Worm (Caenorhabditis elegans) whole organism, L2 larva: ENCODE results near the gene gfl-1.
A peak's percentile ranks its signal among the peaks of the same experiment; 100 is the strongest.

Experiments used
- C34F6.9 ChIP-seq: fragments of 150-350 bp; optimal IDR thresholded peaks from 2 replicates; lab custom pipeline; 2014; ENCODE audit warnings: missing biosample characterization, missing genetic modification characterization
- F13H6.1 ChIP-seq: sonication (generic microtip); optimal IDR thresholded peaks from 2 replicates; lab custom pipeline; 2016; ENCODE audit warnings: missing genetic modification characterization, missing compliant biosample characterization
- R02D3.7 ChIP-seq: fragments of 150-350 bp; optimal IDR thresholded peaks from 2 replicates; lab custom pipeline; 2014; ENCODE audit warnings: missing biosample characterization, missing genetic modification characterization
- Y55F3AM.14 ChIP-seq: fragments of 200-800 bp; sonication (Bioruptor generic); optimal IDR thresholded peaks from 2 replicates; lab custom pipeline; 2018; ENCODE audit warnings: mild to moderate bottlenecking, missing genetic modification characterization, missing compliant biosample characterization
- ZK546.5 ChIP-seq: sonication (generic microtip); optimal IDR thresholded peaks from 2 replicates; lab custom pipeline; 2017; ENCODE audit warnings: missing biosample characterization, missing genetic modification characterization
- alr-1 ChIP-seq: fragments of 150-350 bp; optimal IDR thresholded peaks from 2 replicates; lab custom pipeline; 2014; ENCODE audit warnings: missing biosample characterization, missing genetic modification characterization
- aly-2 ChIP-seq: fragments of 150-350 bp; optimal IDR thresholded peaks from 2 replicates; lab custom pipeline; 2014; ENCODE audit warnings: missing biosample characterization, missing genetic modification characterization
- ama-1 ChIP-seq: fragments of 150-350 bp; optimal IDR thresholded peaks from 2 replicates; lab custom pipeline; 2018; ENCODE audit warnings: inconsistent platforms
- blmp-1 ChIP-seq: sonication (generic microtip); optimal IDR thresholded peaks from 2 replicates; lab custom pipeline; 2017; ENCODE audit warnings: missing genetic modification characterization, mild to moderate bottlenecking, missing compliant biosample characterization, antibody characterized with exemption, moderate library complexity; ENCODE audit not compliant: insufficient read depth
- ceh-16 ChIP-seq: fragments of 150-350 bp; optimal IDR thresholded peaks from 2 replicates; lab custom pipeline; 2014; ENCODE audit warnings: missing biosample characterization, missing genetic modification characterization
- ceh-82 ChIP-seq: fragments of 150-350 bp; optimal IDR thresholded peaks from 2 replicates; lab custom pipeline; 2014; ENCODE audit warnings: missing biosample characterization, missing genetic modification characterization
- crh-2 ChIP-seq: sonication (generic microtip); optimal IDR thresholded peaks from 2 replicates; lab custom pipeline; 2017; ENCODE audit warnings: missing biosample characterization, missing genetic modification characterization
- egl-27 ChIP-seq: sonication (generic microtip); optimal IDR thresholded peaks from 3 replicates; lab custom pipeline; 2017; ENCODE audit warnings: missing biosample characterization, missing genetic modification reagents, missing genetic modification characterization
- elt-3 ChIP-seq: sonication (generic microtip); optimal IDR thresholded peaks from 2 replicates; lab custom pipeline; 2017; ENCODE audit warnings: missing biosample characterization, missing genetic modification characterization
- fos-1 ChIP-seq: fragments of 150-350 bp; optimal IDR thresholded peaks from 2 replicates; lab custom pipeline; 2014; ENCODE audit warnings: missing biosample characterization, missing genetic modification characterization
- gmeb-1 ChIP-seq: fragments of 150-350 bp; optimal IDR thresholded peaks from 2 replicates; lab custom pipeline; 2014; ENCODE audit warnings: missing biosample characterization, missing genetic modification characterization
- lin-13 ChIP-seq: fragments of 150-350 bp; optimal IDR thresholded peaks from 2 replicates; lab custom pipeline; 2014; ENCODE audit warnings: missing biosample characterization, missing genetic modification reagents, missing genetic modification characterization
- lin-39 ChIP-seq: fragments of 150-350 bp; optimal IDR thresholded peaks from 2 replicates; lab custom pipeline; 2014; ENCODE audit warnings: missing biosample characterization, missing genetic modification reagents, missing genetic modification characterization
- lsy-2 ChIP-seq, 2 experiments: fragments of 150-350 bp in 1 of 2; sonication (generic microtip) in 1 of 2; optimal IDR thresholded peaks; 2 replicates each; lab custom pipeline; 2014 to 2017; ENCODE audit warnings: missing biosample characterization in 2 of 2, missing genetic modification characterization in 2 of 2
- mab-5 ChIP-seq: fragments of 150-350 bp; optimal IDR thresholded peaks from 2 replicates; lab custom pipeline; 2014; ENCODE audit warnings: missing biosample characterization, missing genetic modification characterization
- mbf-1 ChIP-seq: sonication (generic microtip); optimal IDR thresholded peaks from 2 replicates; lab custom pipeline; 2017; ENCODE audit warnings: missing biosample characterization, missing genetic modification characterization
- mdl-1 ChIP-seq, 2 experiments: fragments of 150-350 bp in 1 of 2; sonication (generic microtip) in 1 of 2; optimal IDR thresholded peaks; 2 replicates each; lab custom pipeline; 2017; ENCODE audit warnings: missing biosample characterization in 2 of 2, missing genetic modification characterization in 2 of 2
- nhr-10 ChIP-seq: sonication (generic microtip); optimal IDR thresholded peaks from 2 replicates; lab custom pipeline; 2017; ENCODE audit warnings: missing biosample characterization, missing genetic modification characterization
- nhr-11 ChIP-seq: fragments of 150-350 bp; optimal IDR thresholded peaks from 2 replicates; lab custom pipeline; 2014; ENCODE audit warnings: missing biosample characterization, missing genetic modification characterization
- nhr-12 ChIP-seq: fragments of 150-350 bp; optimal IDR thresholded peaks from 2 replicates; lab custom pipeline; 2014; ENCODE audit warnings: missing biosample characterization, missing genetic modification characterization
- nhr-129 ChIP-seq: fragments of 150-350 bp; optimal IDR thresholded peaks from 2 replicates; lab custom pipeline; 2014; ENCODE audit warnings: missing biosample characterization, missing genetic modification characterization
- nhr-21 ChIP-seq: fragments of 150-350 bp; optimal IDR thresholded peaks from 2 replicates; lab custom pipeline; 2014; ENCODE audit warnings: missing biosample characterization, missing genetic modification characterization
- nhr-25 ChIP-seq: fragments of 150-350 bp; sonication (generic microtip); optimal IDR thresholded peaks from 3 replicates; lab custom pipeline; 2014; ENCODE audit warnings: missing biosample characterization, missing genetic modification characterization
- nhr-6 ChIP-seq: fragments of 150-350 bp; optimal IDR thresholded peaks from 2 replicates; lab custom pipeline; 2014; ENCODE audit warnings: missing biosample characterization, missing genetic modification characterization
- nhr-77 ChIP-seq: fragments of 150-350 bp; optimal IDR thresholded peaks from 2 replicates; lab custom pipeline; 2014; ENCODE audit warnings: missing biosample characterization, missing genetic modification characterization
- peb-1 ChIP-seq: fragments of 150-350 bp; optimal IDR thresholded peaks from 2 replicates; lab custom pipeline; 2014; ENCODE audit warnings: missing biosample characterization, missing genetic modification characterization
- sem-4 ChIP-seq: fragments of 150-350 bp; optimal IDR thresholded peaks from 2 replicates; lab custom pipeline; 2014; ENCODE audit warnings: missing biosample characterization, missing genetic modification reagents, missing genetic modification characterization
- skn-1 ChIP-seq: sonication (generic microtip); optimal IDR thresholded peaks from 2 replicates; lab custom pipeline; 2017; ENCODE audit warnings: missing biosample characterization, missing genetic modification characterization
- sma-3 ChIP-seq: sonication (generic microtip); optimal IDR thresholded peaks from 2 replicates; lab custom pipeline; 2016; ENCODE audit warnings: missing genetic modification reagents, missing genetic modification characterization, missing compliant biosample characterization
- sma-9 ChIP-seq, 2 experiments: fragments of 150-350 bp in 1 of 2; sonication (generic microtip) in 1 of 2; optimal IDR thresholded peaks; 2 replicates each; lab custom pipeline; 2014 to 2016; ENCODE audit warnings: missing genetic modification characterization in 2 of 2, mild to moderate bottlenecking in 1 of 2, missing biosample characterization in 1 of 2, missing compliant biosample characterization in 1 of 2, missing genetic modification reagents in 1 of 2, moderate library complexity in 1 of 2
- unc-55 ChIP-seq: fragments of 150-350 bp; sonication (generic microtip); optimal IDR thresholded peaks from 3 replicates; lab custom pipeline; 2014; ENCODE audit warnings: missing biosample characterization, missing genetic modification reagents, missing genetic modification characterization
- unc-62 ChIP-seq: fragments of 150-350 bp; optimal IDR thresholded peaks from 2 replicates; lab custom pipeline; 2014; ENCODE audit warnings: missing biosample characterization, missing genetic modification reagents, missing genetic modification characterization
- zag-1 ChIP-seq: fragments of 150-350 bp; optimal IDR thresholded peaks from 2 replicates; lab custom pipeline; 2014; ENCODE audit warnings: missing biosample characterization, missing genetic modification characterization
- ztf-1 ChIP-seq: fragments of 200-800 bp; sonication (Bioruptor generic); conservative IDR thresholded peaks from 2 replicates; pipeline ENCODE4 v1.3.6; 2022; ENCODE audit warnings: missing genetic modification characterization, missing compliant biosample characterization
- ztf-11 ChIP-seq: sonication (generic microtip); optimal IDR thresholded peaks from 2 replicates; lab custom pipeline; 2017; ENCODE audit warnings: missing biosample characterization, missing genetic modification characterization
- ztf-4 ChIP-seq: fragments of 150-350 bp; optimal IDR thresholded peaks from 2 replicates; lab custom pipeline; 2014; ENCODE audit warnings: missing biosample characterization, missing genetic modification characterization

The gfl-1 gene

DNA sequence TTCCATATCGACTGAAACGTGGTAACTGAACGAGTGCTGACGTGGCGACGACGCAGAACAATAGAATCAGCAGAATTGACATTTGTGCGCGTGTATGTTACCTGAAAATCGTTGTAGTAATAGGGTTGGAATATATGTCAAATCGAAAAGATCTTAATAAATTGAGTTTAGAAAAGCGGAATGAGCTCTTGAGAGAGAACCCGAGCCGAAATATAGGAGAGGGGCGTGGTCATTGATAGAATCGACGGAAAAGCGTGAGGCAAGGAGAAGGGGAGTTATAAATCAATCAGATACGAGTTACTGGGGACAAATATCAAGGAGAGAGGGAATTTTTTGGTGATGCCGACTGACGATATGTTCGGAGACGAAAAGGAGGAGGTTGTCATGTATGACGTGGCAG is 10.4 kb upstream of the gfl-1 start, which contains the start of gene M04B2.6:
TSS of gene M04B2.6 (minus strand) at position 101 of the 400 bp plus-strand sequence.
- TF ChIP-seq nhr-77 (tag; lab: Kevin White, UChicago) (no peak), mbf-1 (tag; lab: Kevin White, UChicago) (no peak), nhr-10 (tag; lab: Kevin White, UChicago) (no peak), lin-13 (no peak), nhr-25 (tag; lab: Kevin White, UChicago) (no peak), nhr-129 (no peak), ceh-16 (tag; lab: Kevin White, UChicago) (no peak), blmp-1 (tag; lab: Kevin White, UChicago) (no peak), sma-9 (GFP tag; optimal IDR thresholded peaks at IDR 0.05; lab: Kevin White, UChicago) (no peak), sma-9 (tag; optimal IDR thresholded peaks at IDR 0.05; lab: Kevin White, UChicago) (no peak), lin-39 (tag; lab: Kevin White, UChicago) (no peak), ztf-4 (tag; lab: Kevin White, UChicago) (no peak), unc-55 (no peak), peb-1 (no peak), lsy-2 (tag; optimal IDR thresholded peaks at IDR 0.05; lab: Kevin White, UChicago) (no peak), sem-4 (tag; lab: Kevin White, UChicago) (no peak), ztf-1 (GFP tag; lab: Robert Waterston, UW) (no peak), ztf-11 (tag; lab: Kevin White, UChicago) (no peak), fos-1 (tag; lab: Kevin White, UChicago) (no peak), C34F6.9 (tag; lab: Kevin White, UChicago) (no peak), nhr-6 (tag; lab: Kevin White, UChicago) (no peak)

DNA sequence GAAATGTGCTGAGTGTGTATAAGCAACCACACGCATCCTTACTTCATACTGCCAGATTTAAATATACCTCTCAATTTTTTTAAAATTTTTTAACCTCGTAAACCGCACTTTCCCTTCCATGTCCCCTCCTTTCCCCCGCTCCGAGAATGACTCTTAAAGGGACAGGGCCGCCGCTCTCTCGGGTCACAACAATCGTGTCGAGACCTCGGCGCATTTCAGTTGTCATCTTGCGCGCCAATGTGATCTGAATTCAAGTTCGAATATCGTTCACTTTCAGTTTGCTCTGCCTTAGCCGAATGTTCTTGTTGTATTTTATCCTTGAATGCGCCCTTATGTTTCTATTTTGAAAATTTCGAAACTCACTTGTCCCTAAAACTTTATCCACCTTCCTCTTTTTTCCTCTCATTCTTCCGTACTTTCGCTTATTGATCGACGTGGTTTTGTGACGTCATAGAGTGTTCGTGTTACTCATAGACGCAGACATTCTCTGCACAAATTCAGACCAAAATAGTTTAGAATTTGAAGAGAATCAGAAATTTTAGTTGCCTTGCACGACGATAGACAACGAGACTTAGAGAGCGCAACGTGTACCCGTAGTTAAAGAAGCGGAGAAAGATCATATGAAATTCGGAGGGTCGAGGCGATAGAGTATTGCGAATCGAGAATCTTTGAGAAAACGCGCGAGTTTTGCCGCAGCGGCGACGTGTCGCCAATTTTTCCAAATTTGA is 1.3 kb downstream of the gfl-1 start:
- TF ChIP-seq ZK546.5 = no peak
- TF ChIP-seq aly-2 = no peak
- TF ChIP-seq nhr-21 = peak; percentile 65
- peak; percentile 76 for TF ChIP-seq nhr-129
- TF ChIP-seq peb-1 = no peak
- peak; percentile 83 for TF ChIP-seq ama-1 (lab: Kevin White, UChicago)
- TF ChIP-seq F13H6.1 = peak; percentile 81
- TF ChIP-seq C34F6.9 (tag; lab: Kevin White, UChicago) = peak; percentile 88
- no peak for TF ChIP-seq nhr-12 (tag; lab: Kevin White, UChicago)
- no peak for TF ChIP-seq ztf-1 (GFP tag; lab: Robert Waterston, UW)
- TF ChIP-seq lsy-2 (tag; optimal IDR thresholded peaks at IDR 0.05; lab: Kevin White, UChicago) = peak; percentile 47 to 84
- peak; percentile 83 for TF ChIP-seq sma-9 (GFP tag; optimal IDR thresholded peaks at IDR 0.05; lab: Kevin White, UChicago)
- no peak for TF ChIP-seq sma-9 (tag; optimal IDR thresholded peaks at IDR 0.05; lab: Kevin White, UChicago)
- peak; percentile 82 for TF ChIP-seq unc-55
- TF ChIP-seq blmp-1 (tag; lab: Kevin White, UChicago) = peak; percentile 81
- TF ChIP-seq crh-2 (tag; lab: Kevin White, UChicago) = peak; percentile 97
- no peak for TF ChIP-seq nhr-11 (tag; lab: Kevin White, UChicago)
- TF ChIP-seq R02D3.7 = no peak
- peak; percentile 21 for TF ChIP-seq zag-1 (tag; lab: Kevin White, UChicago)
- peak; percentile 68 for TF ChIP-seq nhr-25 (tag; lab: Kevin White, UChicago)
- TF ChIP-seq ceh-82 (tag; lab: Kevin White, UChicago) = peak; percentile 21
- TF ChIP-seq nhr-10 (tag; lab: Kevin White, UChicago) = no peak
- TF ChIP-seq unc-62 (GFP tag; lab: Kevin White, UChicago) = no peak
- no peak for TF ChIP-seq Y55F3AM.14 (GFP tag; lab: Kevin White, UChicago)
- TF ChIP-seq sma-3 (GFP tag; lab: Kevin White, UChicago) = peak; percentile 56
- TF ChIP-seq ztf-11 (tag; lab: Kevin White, UChicago) = no peak
- peak; percentile 60 for TF ChIP-seq nhr-6 (tag; lab: Kevin White, UChicago)
- TF ChIP-seq gmeb-1 (tag; lab: Kevin White, UChicago) = peak; percentile 65
- peak; percentile 46 for TF ChIP-seq lin-13
- peak; percentile 78 for TF ChIP-seq sem-4 (tag; lab: Kevin White, UChicago)
- TF ChIP-seq fos-1 (tag; lab: Kevin White, UChicago) = peak; percentile 63
- peak; percentile 2 for TF ChIP-seq mab-5 (tag; lab: Kevin White, UChicago)
- no peak for TF ChIP-seq alr-1
- TF ChIP-seq lin-39 (tag; lab: Kevin White, UChicago) = no peak
- TF ChIP-seq egl-27 (tag; lab: Kevin White, UChicago) = peak; percentile 65
- no peak for TF ChIP-seq mbf-1 (tag; lab: Kevin White, UChicago)
- TF ChIP-seq mdl-1 (tag; optimal IDR thresholded peaks at IDR 0.05; lab: Kevin White, UChicago) = peak in 1 of 2 experiments; percentile 10
- TF ChIP-seq nhr-77 (tag; lab: Kevin White, UChicago) = peak; percentile 41
- TF ChIP-seq elt-3 = no peak
- no peak for TF ChIP-seq skn-1 (tag; lab: Kevin White, UChicago)
- peak; percentile 78 for TF ChIP-seq ztf-4 (tag; lab: Kevin White, UChicago)
